Fruit fly (Drosophila melanogaster): ENCODE measurements around the gene jar.

- TF ChIP-seq ttk (optimal IDR thresholded peaks at IDR 0.05), result no peak
- TF ChIP-seq psq (optimal IDR thresholded peaks at IDR 0.05), result no peak
- no peak for TF ChIP-seq h (optimal IDR thresholded peaks at IDR 0.05)
- no peak for TF ChIP-seq insv (optimal IDR thresholded peaks at IDR 0.05)
- no peak for TF ChIP-seq Myc (optimal IDR thresholded peaks at IDR 0.05)
Measured at dm6 chr3R:24204022-24204421, 67.0 kb downstream of the jar start.
